Worm (Caenorhabditis elegans) whole organism, midembryonic: Measurements from ENCODE around the gene npax-2.

Experiments used
- T22C8.4 ChIP-seq: fragments of 200-800 bp; sonication (Bioruptor generic); IDR thresholded peaks from 2 replicates; pipeline ENCODE4 v1.3.6; 2022; ENCODE audit warnings: missing genetic modification characterization, missing compliant biosample characterization
- cog-1 ChIP-seq: sonication (generic microtip); optimal IDR thresholded peaks from 2 replicates; lab custom pipeline; 2016; ENCODE audit warnings: missing genetic modification characterization, missing compliant biosample characterization
- flt-1 ChIP-seq: fragments of 200-800 bp; sonication (Bioruptor generic); IDR thresholded peaks from 2 replicates; pipeline ENCODE4 v1.3.6; 2022; ENCODE audit warnings: missing genetic modification characterization, missing compliant biosample characterization
- klf-2 ChIP-seq: fragments of 200-800 bp; sonication (Bioruptor generic); conservative IDR thresholded peaks from 2 replicates; pipeline ENCODE4 v1.3.6; 2022; ENCODE audit warnings: missing genetic modification reagents, missing genetic modification characterization, missing compliant biosample characterization
- med-1 ChIP-seq: sonication (generic microtip); optimal IDR thresholded peaks from 2 replicates; lab custom pipeline; 2017; ENCODE audit warnings: missing genetic modification characterization, mild to moderate bottlenecking, missing compliant biosample characterization, antibody characterized with exemption, missing genetic modification reagents; ENCODE audit not compliant: insufficient read depth
- tab-1 ChIP-seq: fragments of 200-800 bp; sonication (Bioruptor generic); IDR thresholded peaks from 2 replicates; pipeline ENCODE4 v1.3.6; 2022; ENCODE audit warnings: missing genetic modification characterization, missing compliant biosample characterization
- ztf-23 ChIP-seq: fragments of 200-800 bp; sonication (Bioruptor generic); IDR thresholded peaks from 2 replicates; pipeline ENCODE4 v1.3.6; 2022; ENCODE audit warnings: missing genetic modification reagents, missing genetic modification characterization, missing compliant biosample characterization
- ztf-29 ChIP-seq: fragments of 200-800 bp; sonication (Bioruptor generic); IDR thresholded peaks from 2 replicates; pipeline ENCODE4 v1.3.6; 2022; ENCODE audit warnings: missing genetic modification reagents, missing genetic modification characterization, missing compliant biosample characterization

ce11 chrX:2180588-2180987 lies 30.7 kb upstream of the npax-2 start, which contains the start of gene F48B9.1:
- TF ChIP-seq flt-1 (GFP tag; lab: Robert Waterston, UW): no peak
- TF ChIP-seq klf-2 (GFP tag; lab: Robert Waterston, UW): no peak
- no peak for TF ChIP-seq med-1
- TF ChIP-seq cog-1 (tag; lab: Kevin White, UChicago): no peak
- TF ChIP-seq ztf-23: no peak
- no peak for TF ChIP-seq ztf-29 (GFP tag; lab: Robert Waterston, UW)
- no peak for TF ChIP-seq tab-1 (GFP tag; lab: Robert Waterston, UW)
- TF ChIP-seq T22C8.4 (GFP tag; lab: Robert Waterston, UW): no peak
